Worm (Caenorhabditis elegans) whole organism, L2 larva: ENCODE measurements around the gene F22B7.1.

ENCODE experiments used
- C34F6.9 ChIP-seq: fragments of 150-350 bp; optimal IDR thresholded peaks from 2 replicates; lab custom pipeline; 2014; ENCODE audit warnings: missing biosample characterization, missing genetic modification characterization
- F13H6.1 ChIP-seq: sonication (generic microtip); optimal IDR thresholded peaks from 2 replicates; lab custom pipeline; 2016; ENCODE audit warnings: missing genetic modification characterization, missing compliant biosample characterization
- R02D3.7 ChIP-seq: fragments of 150-350 bp; optimal IDR thresholded peaks from 2 replicates; lab custom pipeline; 2014; ENCODE audit warnings: missing biosample characterization, missing genetic modification characterization
- Y55F3AM.14 ChIP-seq: fragments of 200-800 bp; sonication (Bioruptor generic); optimal IDR thresholded peaks from 2 replicates; lab custom pipeline; 2018; ENCODE audit warnings: mild to moderate bottlenecking, missing genetic modification characterization, missing compliant biosample characterization
- ZK546.5 ChIP-seq: sonication (generic microtip); optimal IDR thresholded peaks from 2 replicates; lab custom pipeline; 2017; ENCODE audit warnings: missing biosample characterization, missing genetic modification characterization
- alr-1 ChIP-seq: fragments of 150-350 bp; optimal IDR thresholded peaks from 2 replicates; lab custom pipeline; 2014; ENCODE audit warnings: missing biosample characterization, missing genetic modification characterization
- aly-2 ChIP-seq: fragments of 150-350 bp; optimal IDR thresholded peaks from 2 replicates; lab custom pipeline; 2014; ENCODE audit warnings: missing biosample characterization, missing genetic modification characterization
- ama-1 ChIP-seq: fragments of 150-350 bp; optimal IDR thresholded peaks from 2 replicates; lab custom pipeline; 2018; ENCODE audit warnings: inconsistent platforms
- blmp-1 ChIP-seq: sonication (generic microtip); optimal IDR thresholded peaks from 2 replicates; lab custom pipeline; 2017; ENCODE audit warnings: missing genetic modification characterization, mild to moderate bottlenecking, missing compliant biosample characterization, antibody characterized with exemption, moderate library complexity; ENCODE audit not compliant: insufficient read depth
- ceh-16 ChIP-seq: fragments of 150-350 bp; optimal IDR thresholded peaks from 2 replicates; lab custom pipeline; 2014; ENCODE audit warnings: missing biosample characterization, missing genetic modification characterization
- ceh-82 ChIP-seq: fragments of 150-350 bp; optimal IDR thresholded peaks from 2 replicates; lab custom pipeline; 2014; ENCODE audit warnings: missing biosample characterization, missing genetic modification characterization
- crh-2 ChIP-seq: sonication (generic microtip); optimal IDR thresholded peaks from 2 replicates; lab custom pipeline; 2017; ENCODE audit warnings: missing biosample characterization, missing genetic modification characterization
- dmd-4 ChIP-seq: sonication (generic microtip); optimal IDR thresholded peaks from 2 replicates; lab custom pipeline; 2017; ENCODE audit warnings: missing biosample characterization, missing genetic modification characterization
- egl-27 ChIP-seq: sonication (generic microtip); optimal IDR thresholded peaks from 3 replicates; lab custom pipeline; 2017; ENCODE audit warnings: missing biosample characterization, missing genetic modification reagents, missing genetic modification characterization
- elt-1 ChIP-seq: fragments of 150-350 bp; optimal IDR thresholded peaks from 2 replicates; lab custom pipeline; 2014; ENCODE audit warnings: missing biosample characterization, missing genetic modification characterization
- elt-3 ChIP-seq: sonication (generic microtip); optimal IDR thresholded peaks from 2 replicates; lab custom pipeline; 2017; ENCODE audit warnings: missing biosample characterization, missing genetic modification characterization
- gmeb-1 ChIP-seq: fragments of 150-350 bp; optimal IDR thresholded peaks from 2 replicates; lab custom pipeline; 2014; ENCODE audit warnings: missing biosample characterization, missing genetic modification characterization
- lin-11 ChIP-seq: fragments of 150-350 bp; sonication (generic microtip); optimal IDR thresholded peaks from 2 replicates; lab custom pipeline; 2014; ENCODE audit warnings: missing biosample characterization, missing genetic modification characterization, inconsistent platforms, mixed read lengths
- lin-13 ChIP-seq: fragments of 150-350 bp; optimal IDR thresholded peaks from 2 replicates; lab custom pipeline; 2014; ENCODE audit warnings: missing biosample characterization, missing genetic modification reagents, missing genetic modification characterization
- lin-39 ChIP-seq: fragments of 150-350 bp; optimal IDR thresholded peaks from 2 replicates; lab custom pipeline; 2014; ENCODE audit warnings: missing biosample characterization, missing genetic modification reagents, missing genetic modification characterization
- lsy-2 ChIP-seq, 2 experiments: fragments of 150-350 bp in 1 of 2; sonication (generic microtip) in 1 of 2; optimal IDR thresholded peaks; 2 replicates each; lab custom pipeline; 2014 to 2017; ENCODE audit warnings: missing biosample characterization in 2 of 2, missing genetic modification characterization in 2 of 2
- mab-5 ChIP-seq: fragments of 150-350 bp; optimal IDR thresholded peaks from 2 replicates; lab custom pipeline; 2014; ENCODE audit warnings: missing biosample characterization, missing genetic modification characterization
- mbf-1 ChIP-seq: sonication (generic microtip); optimal IDR thresholded peaks from 2 replicates; lab custom pipeline; 2017; ENCODE audit warnings: missing biosample characterization, missing genetic modification characterization
- mdl-1 ChIP-seq, 2 experiments: fragments of 150-350 bp in 1 of 2; sonication (generic microtip) in 1 of 2; optimal IDR thresholded peaks; 2 replicates each; lab custom pipeline; 2017; ENCODE audit warnings: missing biosample characterization in 2 of 2, missing genetic modification characterization in 2 of 2
- nhr-10 ChIP-seq: sonication (generic microtip); optimal IDR thresholded peaks from 2 replicates; lab custom pipeline; 2017; ENCODE audit warnings: missing biosample characterization, missing genetic modification characterization
- nhr-11 ChIP-seq: fragments of 150-350 bp; optimal IDR thresholded peaks from 2 replicates; lab custom pipeline; 2014; ENCODE audit warnings: missing biosample characterization, missing genetic modification characterization
- nhr-12 ChIP-seq: fragments of 150-350 bp; optimal IDR thresholded peaks from 2 replicates; lab custom pipeline; 2014; ENCODE audit warnings: missing biosample characterization, missing genetic modification characterization
- nhr-129 ChIP-seq: fragments of 150-350 bp; optimal IDR thresholded peaks from 2 replicates; lab custom pipeline; 2014; ENCODE audit warnings: missing biosample characterization, missing genetic modification characterization
- nhr-23 ChIP-seq: fragments of 150-350 bp; optimal IDR thresholded peaks from 2 replicates; lab custom pipeline; 2014; ENCODE audit warnings: missing biosample characterization, missing genetic modification reagents, missing genetic modification characterization
- nhr-25 ChIP-seq: fragments of 150-350 bp; sonication (generic microtip); optimal IDR thresholded peaks from 3 replicates; lab custom pipeline; 2014; ENCODE audit warnings: missing biosample characterization, missing genetic modification characterization
- nhr-6 ChIP-seq: fragments of 150-350 bp; optimal IDR thresholded peaks from 2 replicates; lab custom pipeline; 2014; ENCODE audit warnings: missing biosample characterization, missing genetic modification characterization
- nhr-77 ChIP-seq: fragments of 150-350 bp; optimal IDR thresholded peaks from 2 replicates; lab custom pipeline; 2014; ENCODE audit warnings: missing biosample characterization, missing genetic modification characterization
- peb-1 ChIP-seq: fragments of 150-350 bp; optimal IDR thresholded peaks from 2 replicates; lab custom pipeline; 2014; ENCODE audit warnings: missing biosample characterization, missing genetic modification characterization
- sem-4 ChIP-seq: fragments of 150-350 bp; optimal IDR thresholded peaks from 2 replicates; lab custom pipeline; 2014; ENCODE audit warnings: missing biosample characterization, missing genetic modification reagents, missing genetic modification characterization
- skn-1 ChIP-seq: sonication (generic microtip); optimal IDR thresholded peaks from 2 replicates; lab custom pipeline; 2017; ENCODE audit warnings: missing biosample characterization, missing genetic modification characterization
- sma-3 ChIP-seq: sonication (generic microtip); optimal IDR thresholded peaks from 2 replicates; lab custom pipeline; 2016; ENCODE audit warnings: missing genetic modification reagents, missing genetic modification characterization, missing compliant biosample characterization
- sma-9 ChIP-seq, 2 experiments: fragments of 150-350 bp in 1 of 2; sonication (generic microtip) in 1 of 2; optimal IDR thresholded peaks; 2 replicates each; lab custom pipeline; 2014 to 2016; ENCODE audit warnings: missing genetic modification characterization in 2 of 2, mild to moderate bottlenecking in 1 of 2, missing biosample characterization in 1 of 2, missing compliant biosample characterization in 1 of 2, missing genetic modification reagents in 1 of 2, moderate library complexity in 1 of 2
- unc-39 ChIP-seq: fragments of 150-350 bp; optimal IDR thresholded peaks from 2 replicates; lab custom pipeline; 2014; ENCODE audit warnings: missing biosample characterization, missing genetic modification characterization
- unc-55 ChIP-seq: fragments of 150-350 bp; sonication (generic microtip); optimal IDR thresholded peaks from 3 replicates; lab custom pipeline; 2014; ENCODE audit warnings: missing biosample characterization, missing genetic modification reagents, missing genetic modification characterization
- unc-62 ChIP-seq: fragments of 150-350 bp; optimal IDR thresholded peaks from 2 replicates; lab custom pipeline; 2014; ENCODE audit warnings: missing biosample characterization, missing genetic modification reagents, missing genetic modification characterization
- zag-1 ChIP-seq: fragments of 150-350 bp; optimal IDR thresholded peaks from 2 replicates; lab custom pipeline; 2014; ENCODE audit warnings: missing biosample characterization, missing genetic modification characterization
- ztf-1 ChIP-seq: fragments of 200-800 bp; sonication (Bioruptor generic); conservative IDR thresholded peaks from 2 replicates; pipeline ENCODE4 v1.3.6; 2022; ENCODE audit warnings: missing genetic modification characterization, missing compliant biosample characterization
- ztf-11 ChIP-seq: sonication (generic microtip); optimal IDR thresholded peaks from 2 replicates; lab custom pipeline; 2017; ENCODE audit warnings: missing biosample characterization, missing genetic modification characterization

F22B7.1 gene

ce11 chrIII:8678371-8678770, 13.2 kb downstream of the F22B7.1 start (continued):
- TF ChIP-seq nhr-77 (tag; lab: Kevin White, UChicago) (no peak), lin-11 (tag; lab: Kevin White, UChicago) (peak; percentile 32), mab-5 (no peak), sem-4 (tag; lab: Kevin White, UChicago) (peak; percentile 34), Y55F3AM.14 (GFP tag; lab: Kevin White, UChicago) (peak; percentile 68), nhr-11 (no peak), dmd-4 (tag; lab: Kevin White, UChicago) (no peak)
- TF ChIP-seq, all 48 proteins: peak for 18

DNA sequence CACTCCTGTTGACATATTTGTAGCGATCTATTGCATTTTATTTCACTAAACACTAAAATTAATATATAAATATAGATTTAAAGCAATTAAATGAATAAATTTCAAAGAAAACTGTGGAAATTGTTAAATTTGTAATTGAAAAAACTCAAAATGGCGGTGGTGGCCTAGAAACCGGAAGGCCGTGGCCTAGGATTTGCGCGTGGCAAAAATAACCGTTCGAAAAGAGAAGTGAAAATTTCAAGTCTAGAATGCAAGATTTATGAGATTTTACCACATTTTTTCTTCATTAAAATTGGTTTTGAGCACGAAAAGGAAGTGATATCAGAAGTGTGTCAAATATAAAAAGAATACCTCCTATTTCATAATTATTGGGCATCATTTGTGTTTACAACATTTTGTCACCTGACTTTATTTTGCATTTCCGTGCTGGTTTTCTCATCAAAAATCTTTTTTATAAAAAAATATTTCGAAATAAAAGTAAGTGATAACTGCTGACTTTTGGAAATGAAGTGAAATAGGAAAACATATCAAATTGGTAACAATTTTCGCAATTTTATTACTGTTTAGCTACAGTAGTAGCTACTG, 18.6 kb downstream of the F22B7.1 start, which contains the start of gene fli-1:
Gene fli-1, minus strand, starts transcription at position 58 of the 585 bp plus-strand sequence.
- TF ChIP-seq crh-2 (tag; lab: Kevin White, UChicago) (no peak), lin-11 (tag; lab: Kevin White, UChicago) (no peak), C34F6.9 (tag; lab: Kevin White, UChicago) (peak; percentile 45), ceh-82 (tag; lab: Kevin White, UChicago) (no peak), ztf-1 (no peak), unc-55 (peak; percentile 19), lsy-2 (tag; optimal IDR thresholded peaks at IDR 0.05; lab: Kevin White, UChicago) (peak in 1 of 2 experiments; percentile 34), nhr-23 (tag; lab: Kevin White, UChicago) (no peak)

ce11 chrIII:8684421-8684820, 19.3 kb downstream of the F22B7.1 start, which contains the start of gene anmt-1:
TSS of gene anmt-1 (plus strand) at chrIII:8684808.
- TF ChIP-seq F13H6.1 (tag; lab: Kevin White, UChicago) = peak; percentile 61
- no peak for TF ChIP-seq nhr-11
- no peak for TF ChIP-seq R02D3.7
- no peak for TF ChIP-seq dmd-4 (tag; lab: Kevin White, UChicago)
- TF ChIP-seq nhr-129 (tag; lab: Kevin White, UChicago) = peak; percentile 22
- TF ChIP-seq sma-3 (GFP tag; lab: Kevin White, UChicago) = no peak

- TF ChIP-seq ztf-1 (no peak), sem-4 (tag; lab: Kevin White, UChicago) (no peak), unc-39 (tag; lab: Kevin White, UChicago) (no peak), nhr-10 (tag; lab: Kevin White, UChicago) (no peak), lin-39 (tag; lab: Kevin White, UChicago) (no peak), mdl-1 (tag; optimal IDR thresholded peaks at IDR 0.05; lab: Kevin White, UChicago) (no peak), dmd-4 (tag; lab: Kevin White, UChicago) (no peak), F13H6.1 (tag; lab: Kevin White, UChicago) (peak; percentile 9), peb-1 (tag; lab: Kevin White, UChicago) (no peak), lin-13 (GFP tag; lab: Kevin White, UChicago) (no peak), nhr-23 (tag; lab: Kevin White, UChicago) (no peak), sma-9 (GFP tag; optimal IDR thresholded peaks at IDR 0.05; lab: Kevin White, UChicago) (peak; percentile 27), sma-9 (tag; optimal IDR thresholded peaks at IDR 0.05; lab: Kevin White, UChicago) (no peak), sma-3 (GFP tag; lab: Kevin White, UChicago) (peak; percentile 53), zag-1 (tag; lab: Kevin White, UChicago) (no peak), alr-1 (tag; lab: Kevin White, UChicago) (no peak), nhr-25 (tag; lab: Kevin White, UChicago) (no peak), nhr-11 (no peak), egl-27 (no peak), nhr-77 (tag; lab: Kevin White, UChicago) (no peak), crh-2 (tag; lab: Kevin White, UChicago) (no peak), aly-2 (tag; lab: Kevin White, UChicago) (no peak), mbf-1 (tag; lab: Kevin White, UChicago) (no peak), nhr-129 (tag; lab: Kevin White, UChicago) (no peak), ceh-82 (tag; lab: Kevin White, UChicago) (no peak), unc-62 (no peak), skn-1 (tag; lab: Kevin White, UChicago) (no peak), elt-1 (tag; lab: Kevin White, UChicago) (no peak), lin-11 (tag; lab: Kevin White, UChicago) (no peak), ceh-16 (tag; lab: Kevin White, UChicago) (no peak), lsy-2 (tag; optimal IDR thresholded peaks at IDR 0.05; lab: Kevin White, UChicago) (no peak), R02D3.7 (no peak), nhr-6 (tag; lab: Kevin White, UChicago) (no peak), elt-3 (tag; lab: Kevin White, UChicago) (no peak), ztf-11 (tag; lab: Kevin White, UChicago) (no peak), gmeb-1 (tag; lab: Kevin White, UChicago) (no peak), ZK546.5 (tag; lab: Kevin White, UChicago) (no peak), C34F6.9 (tag; lab: Kevin White, UChicago) (no peak), nhr-12 (tag; lab: Kevin White, UChicago) (no peak), mab-5 (no peak), ama-1 (lab: Kevin White, UChicago) (no peak), blmp-1 (tag; lab: Kevin White, UChicago) (no peak)
Measured at ce11 chrIII:8685590-8686240, 20.6 kb downstream of the F22B7.1 start.
